Fruit fly (Drosophila melanogaster) whole organism, embryonic: ENCODE data around the gene DopEcR.
A peak's percentile ranks its signal among the peaks of the same experiment; 100 is the strongest.

Experiments
- CG14667 ChIP-seq: fragments of 200-800 bp; sonication (Bioruptor generic); IDR thresholded peaks from 2 replicates; pipeline ENCODE4 v1.3.6; 2022; ENCODE audit warnings: missing biosample characterization, missing genetic modification characterization
- CG16779 ChIP-seq: fragments of 200-800 bp; sonication (Bioruptor generic); IDR thresholded peaks from 2 replicates; pipeline ENCODE4 v1.3.6; 2022; ENCODE audit warnings: missing biosample characterization, missing genetic modification characterization
- CG4730 ChIP-seq: fragments of 200-800 bp; sonication (Bioruptor generic); IDR thresholded peaks from 2 replicates; pipeline ENCODE4 v1.3.6; 2022; ENCODE audit warnings: missing biosample characterization, missing genetic modification characterization
- CG8089 ChIP-seq: fragments of 200-800 bp; sonication (Bioruptor generic); optimal IDR thresholded peaks from 3 replicates; lab custom pipeline; 2016; ENCODE audit warnings: missing biosample characterization, missing genetic modification characterization
- Hsf ChIP-seq: fragments of 200-800 bp; sonication (Bioruptor generic); optimal IDR thresholded peaks from 3 replicates; lab custom pipeline; 2016; ENCODE audit warnings: missing biosample characterization, missing genetic modification characterization
- Jarid2 ChIP-seq: fragments of 200-800 bp; sonication (Bioruptor generic); optimal IDR thresholded peaks from 3 replicates; lab custom pipeline; 2017; ENCODE audit warnings: mild to moderate bottlenecking, missing biosample characterization, missing genetic modification reagents, missing genetic modification characterization
- Tbp ChIP-seq: fragments of >200 bp; optimal IDR thresholded peaks from 2 replicates; lab custom pipeline; 2018; ENCODE audit warnings: missing biosample characterization, missing genetic modification characterization
- ac ChIP-seq: fragments of 200-800 bp; sonication (Bioruptor generic); optimal IDR thresholded peaks from 3 replicates; lab custom pipeline; 2017; ENCODE audit warnings: missing biosample characterization, mild to moderate bottlenecking, missing genetic modification characterization
- fd64A ChIP-seq: fragments of 200-800 bp; sonication (Bioruptor generic); optimal IDR thresholded peaks from 3 replicates; lab custom pipeline; 2018; ENCODE audit warnings: missing biosample characterization, mild to moderate bottlenecking, missing genetic modification characterization
- hb ChIP-seq: fragments of 200-800 bp; sonication (Bioruptor generic); IDR thresholded peaks from 3 replicates; pipeline ENCODE4 v1.3.6; 2022; ENCODE audit warnings: missing biosample characterization, missing genetic modification characterization; ENCODE audit not compliant: partially characterized antibody
- prd ChIP-seq, 3 experiments: fragments of >200 bp in 2 of 3; fragments of 200-800 bp in 1 of 3; sonication (Bioruptor generic) in 1 of 3; optimal IDR thresholded peaks in 2 of 3; IDR thresholded peaks in 1 of 3; 2 replicates in 2 of 3; 3 replicates in 1 of 3; pipeline versions ENCODE4 v1.3.6 to Lab custom; 2017 to 2022; ENCODE audit warnings: missing biosample characterization in 1 of 3, missing genetic modification characterization in 1 of 3
- tgo ChIP-seq: fragments of 200-800 bp; sonication (Bioruptor generic); IDR thresholded peaks from 3 replicates; pipeline ENCODE4 v1.3.6; 2022; ENCODE audit warnings: missing biosample characterization, missing genetic modification characterization

DNA sequence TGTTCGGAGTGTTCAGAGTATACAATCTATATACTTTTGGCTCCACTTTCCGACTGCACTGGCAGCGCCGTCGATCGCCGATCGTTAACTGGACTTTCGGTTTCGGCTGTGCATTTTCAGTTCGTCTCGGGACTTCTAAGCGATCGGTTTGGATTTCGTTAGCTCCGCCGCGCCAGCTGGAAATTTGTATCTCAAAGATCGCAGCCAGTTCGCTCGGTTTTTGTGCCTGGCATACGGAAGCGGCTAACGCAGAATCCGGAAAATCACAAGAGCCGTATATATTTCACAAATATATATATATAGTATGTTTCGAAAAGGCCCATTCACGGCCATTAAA lies 4.1 kb upstream of the DopEcR start, which contains the start of gene slow:
- TF ChIP-seq CG14667 (GFP tag; lab: Robert Waterston, UW) = no peak
- TF ChIP-seq CG4730 (GFP tag; lab: Robert Waterston, UW) = no peak
- peak; percentile 32 for TF ChIP-seq fd64A (GFP tag; lab: Kevin White, UChicago)
- no peak for TF ChIP-seq Tbp (GFP tag; lab: Kevin White, UChicago)
- TF ChIP-seq Hsf (GFP tag; lab: Kevin White, UChicago) = no peak
- no peak for TF ChIP-seq ac (GFP tag; lab: Kevin White, UChicago)
- peak; percentile 70 for TF ChIP-seq Jarid2 (GFP tag; lab: Kevin White, UChicago)
- no peak for TF ChIP-seq prd (optimal IDR thresholded peaks at IDR 0.05; lab: Kevin White, UChicago)
- TF ChIP-seq prd (GFP tag; IDR thresholded peaks at IDR 0.05; lab: Robert Waterston, UW) = no peak
- TF ChIP-seq hb = 0 out of 3 replicates have a peak, but pooled peaks have one; percentile 20
- no peak for TF ChIP-seq CG16779 (GFP tag; lab: Robert Waterston, UW)
- TF ChIP-seq tgo = no peak
- TF ChIP-seq CG8089 (GFP tag; lab: Kevin White, UChicago) = no peak
